Worm (Caenorhabditis elegans) whole organism, L4/young adult: Measurements from ENCODE around the gene nhr-17.

Experiments used
- W03F9.2 ChIP-seq: fragments of 150-350 bp; optimal IDR thresholded peaks from 2 replicates; lab custom pipeline; 2014; ENCODE audit warnings: missing biosample characterization, missing genetic modification characterization
- dao-5 ChIP-seq: sonication (generic microtip); optimal IDR thresholded peaks from 2 replicates; lab custom pipeline; 2016; ENCODE audit warnings: missing genotype, missing genetic modification characterization, moderate library complexity, missing compliant biosample characterization
- him-1 ChIP-seq: sonication (generic microtip); optimal IDR thresholded peaks from 2 replicates; lab custom pipeline; 2016; ENCODE audit warnings: missing genotype, missing genetic modification reagents, missing genetic modification characterization, missing compliant biosample characterization

Gene nhr-17

ce11 chrX:12687482-12687881 lies 19.8 kb upstream of the nhr-17 start:
- TF ChIP-seq him-1 (tag; lab: Kevin White, UChicago) (no peak), W03F9.2 (tag; lab: Kevin White, UChicago) (no peak), dao-5 (tag; lab: Kevin White, UChicago) (no peak)

ce11 chrX:12679603-12680002 lies 11.9 kb upstream of the nhr-17 start:
- TF ChIP-seq dao-5 (tag; lab: Kevin White, UChicago) = no peak
- TF ChIP-seq him-1 (tag; lab: Kevin White, UChicago) = no peak
- TF ChIP-seq W03F9.2 (tag; lab: Kevin White, UChicago) = no peak

ce11 chrX:12678532-12678931 lies 10.9 kb upstream of the nhr-17 start, which contains the start of gene adt-1:
adt-1 (plus strand) TSS chrX:12678832.
- TF ChIP-seq W03F9.2 (tag; lab: Kevin White, UChicago) = no peak
- no peak for TF ChIP-seq dao-5 (tag; lab: Kevin White, UChicago)
- TF ChIP-seq him-1 (tag; lab: Kevin White, UChicago) = no peak

- TF ChIP-seq dao-5 (tag; lab: Kevin White, UChicago) = no peak
- no peak for TF ChIP-seq W03F9.2 (tag; lab: Kevin White, UChicago)
- TF ChIP-seq him-1 (tag; lab: Kevin White, UChicago) = no peak
Observed at ce11 chrX:12677113-12677512, 9.5 kb upstream of the nhr-17 start.

- no peak for TF ChIP-seq him-1 (tag; lab: Kevin White, UChicago)
Observed at ce11 chrX:12671638-12672290, 4.1 kb upstream of the nhr-17 start.

- TF ChIP-seq dao-5 (tag; lab: Kevin White, UChicago) = no peak
- TF ChIP-seq him-1 (tag; lab: Kevin White, UChicago) = peak; percentile 20
- peak; percentile 31 for TF ChIP-seq W03F9.2 (tag; lab: Kevin White, UChicago)
Observed at ce11 chrX:12670385-12670784, 2.7 kb upstream of the nhr-17 start.

ce11 chrX:12668941-12669501 lies 1.4 kb upstream of the nhr-17 start:
- TF ChIP-seq him-1 (tag; lab: Kevin White, UChicago) (no peak), W03F9.2 (tag; lab: Kevin White, UChicago) (no peak), dao-5 (tag; lab: Kevin White, UChicago) (no peak)

- no peak for TF ChIP-seq dao-5 (tag; lab: Kevin White, UChicago)
- TF ChIP-seq him-1 (tag; lab: Kevin White, UChicago) = no peak
Observed at ce11 chrX:12665799-12666198, 1.9 kb downstream of the nhr-17 start.

- TF ChIP-seq W03F9.2 (tag; lab: Kevin White, UChicago) (no peak), dao-5 (tag; lab: Kevin White, UChicago) (peak; percentile 88), him-1 (tag; lab: Kevin White, UChicago) (peak; percentile 86)
Observed at ce11 chrX:12664987-12665451, 2.6 kb downstream of the nhr-17 start.

ce11 chrX:12664443-12664842 lies 3.2 kb downstream of the nhr-17 start:
- no peak for TF ChIP-seq dao-5 (tag; lab: Kevin White, UChicago)
- no peak for TF ChIP-seq him-1 (tag; lab: Kevin White, UChicago)
- no peak for TF ChIP-seq W03F9.2 (tag; lab: Kevin White, UChicago)

ce11 chrX:12663537-12663936 lies 4.1 kb downstream of the nhr-17 start, which contains the start of gene nlp-76:
nlp-76 (minus strand) TSS chrX:12663903.
- no peak for TF ChIP-seq him-1 (tag; lab: Kevin White, UChicago)
- no peak for TF ChIP-seq W03F9.2 (tag; lab: Kevin White, UChicago)
- TF ChIP-seq dao-5 (tag; lab: Kevin White, UChicago) = no peak

ce11 chrX:12663114-12663513 lies 4.5 kb downstream of the nhr-17 start:
- TF ChIP-seq W03F9.2 (tag; lab: Kevin White, UChicago) = peak; percentile 34
- no peak for TF ChIP-seq dao-5 (tag; lab: Kevin White, UChicago)

ce11 chrX:12661091-12661526 lies 6.5 kb downstream of the nhr-17 start:
- TF ChIP-seq dao-5 (tag; lab: Kevin White, UChicago) (peak; percentile 60), him-1 (tag; lab: Kevin White, UChicago) (peak; percentile 74), W03F9.2 (tag; lab: Kevin White, UChicago) (peak; percentile 17)

- no peak for TF ChIP-seq dao-5 (tag; lab: Kevin White, UChicago)
- no peak for TF ChIP-seq W03F9.2 (tag; lab: Kevin White, UChicago)
- TF ChIP-seq him-1 (tag; lab: Kevin White, UChicago) = no peak
Observed at ce11 chrX:12659814-12660213, 7.8 kb downstream of the nhr-17 start, which contains the start of gene C02B4.3. C02B4.3 (minus strand) TSS chrX:12659847.
